Worm (Caenorhabditis elegans) whole organism, L1 larva: ENCODE data around the gene clc-12.

Source experiments
- nhr-28 ChIP-seq: fragments of 150-350 bp; optimal IDR thresholded peaks from 2 replicates; lab custom pipeline; 2014; ENCODE audit warnings: missing biosample characterization, missing genetic modification characterization
- rnt-1 ChIP-seq: sonication (generic microtip); optimal IDR thresholded peaks from 2 replicates; lab custom pipeline; 2016; ENCODE audit warnings: mild to moderate bottlenecking, missing genetic modification characterization, moderate library complexity, missing compliant biosample characterization
- snu-23 ChIP-seq: sonication (generic microtip); optimal IDR thresholded peaks from 2 replicates; lab custom pipeline; 2016; ENCODE audit warnings: missing genetic modification characterization, missing compliant biosample characterization

DNA sequence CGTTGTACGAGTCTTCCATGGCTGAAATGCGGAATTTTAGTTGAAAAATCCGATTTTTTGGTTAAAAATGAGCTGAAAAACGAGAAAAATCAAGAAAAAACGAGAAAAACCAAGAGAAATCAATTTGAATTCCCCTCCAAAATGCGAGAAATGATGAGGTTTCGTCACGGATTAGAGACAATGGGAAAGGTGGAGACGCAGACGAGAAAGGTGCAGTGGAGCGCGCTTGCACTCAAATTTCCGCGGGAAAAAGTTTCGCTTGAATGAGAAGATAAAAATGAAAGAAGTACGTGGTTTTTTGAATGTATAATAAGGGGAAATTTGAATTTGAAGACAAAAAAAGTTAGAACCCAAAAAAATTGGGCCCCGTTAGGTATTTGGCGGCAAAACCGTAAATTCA is 43.5 kb downstream of the clc-12 start, which contains the start of gene efl-1:
- TF ChIP-seq rnt-1 (peak; percentile 97), snu-23 (GFP tag; lab: Kevin White, UChicago) (peak; percentile 97), nhr-28 (tag; lab: Kevin White, UChicago) (no peak)
